Worm (Caenorhabditis elegans): Measurements from ENCODE around the gene srb-18.

ce11 chrV:7495189-7495588 is 19.9 kb upstream of the srb-18 start, which contains the start of gene srbc-11:
- TF ChIP-seq F13C5.2 (tag; optimal IDR thresholded peaks at IDR 0.05) (no peak), ama-1 (optimal IDR thresholded peaks at IDR 0.05) (no peak), B0310.2 (tag; optimal IDR thresholded peaks at IDR 0.05) (no peak), tbx-37 (GFP tag; conservative IDR thresholded peaks at IDR 0.05) (no peak), tbx-11 (GFP tag; IDR thresholded peaks at IDR 0.05) (no peak), ceh-13 (GFP tag; optimal IDR thresholded peaks at IDR 0.05) (no peak), ceh-36 (tag; optimal IDR thresholded peaks at IDR 0.05) (no peak), flt-1 (GFP tag; IDR thresholded peaks at IDR 0.05) (no peak), hmbx-1 (tag; optimal IDR thresholded peaks at IDR 0.05) (no peak), aly-1 (tag; optimal IDR thresholded peaks at IDR 0.05) (no peak), ets-7 (tag; optimal IDR thresholded peaks at IDR 0.05) (no peak), tra-4 (tag; optimal IDR thresholded peaks at IDR 0.05) (no peak), scrt-1 (GFP tag; IDR thresholded peaks at IDR 0.05) (no peak), pes-1 (GFP tag; IDR thresholded peaks at IDR 0.05) (no peak)
